Worm (Caenorhabditis elegans) whole organism, mixed stage, embryonic: ENCODE results near the gene sri-73.

ENCODE experiments used
- elt-3 ChIP-seq: fragments of 150-350 bp; optimal IDR thresholded peaks from 2 replicates; lab custom pipeline; 2014; ENCODE audit warnings: missing biosample characterization, missing genetic modification characterization
- lin-13 ChIP-seq: fragments of 150-350 bp; optimal IDR thresholded peaks from 2 replicates; lab custom pipeline; 2014; ENCODE audit warnings: missing biosample characterization, missing genetic modification characterization
- nhr-28 ChIP-seq: fragments of 150-350 bp; optimal IDR thresholded peaks from 2 replicates; lab custom pipeline; 2014; ENCODE audit warnings: missing biosample characterization, missing genetic modification characterization
- unc-39 ChIP-seq: fragments of 150-350 bp; optimal IDR thresholded peaks from 2 replicates; lab custom pipeline; 2014; ENCODE audit warnings: missing biosample characterization, missing genetic modification characterization

DNA sequence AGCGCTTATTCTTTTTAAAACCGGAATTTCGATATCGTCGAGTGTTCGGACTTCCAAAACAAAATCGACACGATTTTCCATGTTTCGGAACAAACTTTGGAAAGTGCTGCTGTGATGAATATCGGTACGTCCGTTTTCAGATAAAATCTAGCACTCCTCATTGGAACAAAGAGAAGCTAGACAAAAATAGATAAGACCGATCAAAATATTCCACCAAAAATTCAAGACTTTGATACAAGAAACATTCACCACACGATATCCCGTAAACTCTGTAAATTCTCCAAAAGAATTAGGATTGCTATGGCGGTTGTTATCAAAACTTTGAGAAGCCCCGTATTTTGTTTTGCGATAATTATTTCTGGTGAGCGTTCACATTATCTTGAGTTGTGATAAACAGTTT, 22.7 kb downstream of the sri-73 start, which contains the start of gene C14C6.3:
- no peak for TF ChIP-seq elt-3 (tag; lab: Kevin White, UChicago)
- no peak for TF ChIP-seq nhr-28 (tag; lab: Kevin White, UChicago)
- no peak for TF ChIP-seq lin-13
- no peak for TF ChIP-seq unc-39 (tag; lab: Kevin White, UChicago)
